Worm (Caenorhabditis elegans): ENCODE measurements around the gene asp-2.

The asp-2 gene

DNA sequence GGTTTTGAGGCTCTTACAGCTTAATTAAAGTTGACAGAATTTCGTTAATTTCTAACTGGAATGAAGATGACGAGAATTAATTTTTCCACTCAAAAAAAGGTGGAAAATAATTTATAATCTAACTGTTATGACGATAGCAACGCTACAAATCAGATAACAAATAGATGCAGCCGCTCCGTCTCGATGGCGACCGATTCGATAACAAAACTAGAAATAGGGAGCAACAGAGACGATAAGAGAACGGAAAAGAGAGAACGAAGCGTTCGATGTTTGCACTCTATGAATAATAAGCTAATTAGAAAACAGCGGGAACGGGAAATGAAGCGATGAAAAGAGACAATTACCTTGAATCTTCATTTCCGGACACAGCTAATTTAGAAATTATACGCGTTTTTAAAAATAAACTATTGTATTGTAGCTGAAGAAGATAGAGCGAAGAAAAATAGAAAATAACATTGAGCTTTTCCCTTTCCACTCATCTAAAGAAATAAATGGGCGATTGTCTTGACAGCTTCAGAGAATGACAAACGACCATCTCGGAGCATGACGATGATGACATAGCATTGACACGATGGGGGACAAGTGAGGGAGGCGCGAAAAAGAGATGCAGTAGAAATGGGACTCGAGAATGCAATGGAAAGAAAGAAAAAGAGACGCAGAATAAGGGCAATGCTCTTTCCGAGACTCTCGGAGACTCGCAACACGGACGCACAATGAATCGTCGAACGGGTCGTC lies 15.9 kb downstream of the asp-2 start:
- TF ChIP-seq med-1 (GFP tag; optimal IDR thresholded peaks at IDR 0.05; ENCODE audit: insufficient read depth): no peak

DNA sequence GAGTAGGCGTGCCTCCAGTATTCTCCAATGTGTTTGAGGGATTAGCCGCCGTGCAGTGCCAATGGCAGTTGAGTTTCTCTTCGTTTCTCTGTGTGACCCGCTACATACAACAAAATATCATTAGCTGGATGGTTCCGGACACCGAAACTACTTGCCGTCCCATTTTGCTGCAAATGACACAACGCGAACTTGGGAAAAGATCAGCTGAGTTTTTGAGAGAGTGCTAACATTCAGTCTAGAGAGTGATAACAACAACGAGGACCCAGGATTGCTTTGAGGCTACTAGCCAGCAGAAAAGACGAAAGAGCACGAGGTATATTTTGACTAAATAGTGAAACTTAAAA lies 16.5 kb downstream of the asp-2 start:
- no peak for TF ChIP-seq tab-1 (GFP tag; IDR thresholded peaks at IDR 0.05)
- no peak for TF ChIP-seq cog-1 (tag; optimal IDR thresholded peaks at IDR 0.05)
- TF ChIP-seq flt-1 (GFP tag; IDR thresholded peaks at IDR 0.05): no peak
- TF ChIP-seq ztf-23 (GFP tag; IDR thresholded peaks at IDR 0.05): no peak
- TF ChIP-seq med-1 (GFP tag; optimal IDR thresholded peaks at IDR 0.05; ENCODE audit: insufficient read depth): no peak
- no peak for TF ChIP-seq ztf-29 (GFP tag; IDR thresholded peaks at IDR 0.05)
- no peak for TF ChIP-seq klf-2 (GFP tag; conservative IDR thresholded peaks at IDR 0.05)
- TF ChIP-seq T22C8.4 (GFP tag; IDR thresholded peaks at IDR 0.05): no peak
- no peak for TF ChIP-seq ref-1 (GFP tag; conservative IDR thresholded peaks at IDR 0.05)

DNA sequence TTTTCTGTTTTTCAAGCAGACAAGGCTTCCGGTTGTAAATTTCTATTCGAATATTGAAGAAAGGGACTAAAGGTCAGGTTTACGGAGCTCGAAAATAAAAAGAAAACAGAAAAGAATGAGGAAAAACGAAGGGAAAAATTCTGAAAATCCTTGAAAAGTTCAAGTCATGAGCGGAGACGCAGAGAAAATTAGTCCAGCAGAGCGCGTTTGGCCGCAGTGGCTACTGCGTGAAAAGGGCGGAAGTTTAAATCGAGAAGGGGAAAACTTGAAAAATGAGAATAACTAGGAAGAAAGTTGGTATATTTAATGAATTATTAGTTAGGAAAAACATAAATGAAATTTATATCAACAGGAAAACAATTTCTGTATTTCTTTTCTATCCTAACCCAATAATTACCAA lies 17.6 kb downstream of the asp-2 start:
- TF ChIP-seq cog-1 (tag; optimal IDR thresholded peaks at IDR 0.05) (no peak), ref-1 (GFP tag; conservative IDR thresholded peaks at IDR 0.05) (no peak), ztf-23 (GFP tag; IDR thresholded peaks at IDR 0.05) (no peak), flt-1 (GFP tag; IDR thresholded peaks at IDR 0.05) (no peak), ztf-29 (GFP tag; IDR thresholded peaks at IDR 0.05) (no peak), med-1 (GFP tag; optimal IDR thresholded peaks at IDR 0.05; ENCODE audit: insufficient read depth) (no peak), klf-2 (GFP tag; conservative IDR thresholded peaks at IDR 0.05) (no peak), tab-1 (GFP tag; IDR thresholded peaks at IDR 0.05) (no peak), T22C8.4 (GFP tag; IDR thresholded peaks at IDR 0.05) (no peak)

ce11 chrV:9221566-9221965 lies 18.7 kb downstream of the asp-2 start, which contains the start of gene grd-6:
Gene grd-6 (plus strand): TSS chrV:9221866.
- TF ChIP-seq tab-1 (GFP tag; IDR thresholded peaks at IDR 0.05) (no peak), flt-1 (GFP tag; IDR thresholded peaks at IDR 0.05) (no peak), ref-1 (GFP tag; conservative IDR thresholded peaks at IDR 0.05) (no peak), cog-1 (tag; optimal IDR thresholded peaks at IDR 0.05) (no peak), ztf-23 (GFP tag; IDR thresholded peaks at IDR 0.05) (no peak)

DNA sequence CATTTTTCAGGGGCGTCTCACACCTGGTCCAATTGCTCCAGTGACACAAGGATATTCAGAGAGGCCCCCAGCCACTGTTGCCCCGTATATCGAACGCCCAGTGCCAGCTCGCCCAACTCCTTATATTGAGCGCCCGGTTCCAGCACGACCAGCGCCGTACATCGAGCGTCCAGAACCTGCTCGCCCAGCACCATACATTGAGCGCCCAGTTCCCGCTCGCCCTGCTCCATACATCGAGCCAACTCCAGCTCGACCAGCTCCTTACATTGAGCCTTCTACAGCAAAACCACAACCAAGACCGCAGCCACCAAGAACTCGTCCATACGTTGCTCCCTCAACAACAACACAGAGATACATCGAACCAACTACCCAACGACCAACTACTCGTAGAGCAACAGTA lies 19.9 kb downstream of the asp-2 start:
- TF ChIP-seq ztf-29 (GFP tag; IDR thresholded peaks at IDR 0.05) (no peak), ztf-23 (GFP tag; IDR thresholded peaks at IDR 0.05) (no peak), cog-1 (tag; optimal IDR thresholded peaks at IDR 0.05) (no peak), klf-2 (GFP tag; conservative IDR thresholded peaks at IDR 0.05) (no peak), ref-1 (GFP tag; conservative IDR thresholded peaks at IDR 0.05) (no peak), tab-1 (GFP tag; IDR thresholded peaks at IDR 0.05) (no peak), flt-1 (GFP tag; IDR thresholded peaks at IDR 0.05) (no peak), T22C8.4 (GFP tag; IDR thresholded peaks at IDR 0.05) (no peak), med-1 (GFP tag; optimal IDR thresholded peaks at IDR 0.05; ENCODE audit: insufficient read depth) (no peak)

ce11 chrV:9224377-9224776 lies 21.5 kb downstream of the asp-2 start:
- TF ChIP-seq klf-2 (GFP tag; conservative IDR thresholded peaks at IDR 0.05) (no peak), T22C8.4 (GFP tag; IDR thresholded peaks at IDR 0.05) (no peak), tab-1 (GFP tag; IDR thresholded peaks at IDR 0.05) (no peak), ref-1 (GFP tag; conservative IDR thresholded peaks at IDR 0.05) (no peak), cog-1 (tag; optimal IDR thresholded peaks at IDR 0.05) (no peak), med-1 (GFP tag; optimal IDR thresholded peaks at IDR 0.05; ENCODE audit: insufficient read depth) (no peak), ztf-23 (GFP tag; IDR thresholded peaks at IDR 0.05) (no peak), ztf-29 (GFP tag; IDR thresholded peaks at IDR 0.05) (no peak), flt-1 (GFP tag; IDR thresholded peaks at IDR 0.05) (no peak)

DNA sequence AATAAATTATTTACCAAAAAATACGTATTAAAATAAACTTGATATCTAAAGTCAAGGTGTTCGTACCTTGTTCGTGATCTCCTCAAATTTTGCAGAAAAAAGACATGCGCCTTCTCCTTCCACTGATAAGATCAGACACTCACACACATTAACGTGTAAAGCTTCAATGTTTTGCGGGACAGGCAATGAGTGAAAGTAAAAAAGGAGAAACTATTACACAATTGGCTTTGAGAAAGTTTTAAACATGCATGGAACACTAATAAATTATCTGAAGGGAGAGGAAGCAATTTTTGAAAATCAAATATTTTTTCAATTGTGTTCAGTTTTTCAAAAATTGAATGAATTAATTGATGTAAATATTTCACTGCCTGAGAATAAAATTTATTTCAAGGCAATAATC lies 22.1 kb downstream of the asp-2 start:
- no peak for TF ChIP-seq ztf-23 (GFP tag; IDR thresholded peaks at IDR 0.05)
- no peak for TF ChIP-seq ref-1 (GFP tag; conservative IDR thresholded peaks at IDR 0.05)
- no peak for TF ChIP-seq tab-1 (GFP tag; IDR thresholded peaks at IDR 0.05)
- no peak for TF ChIP-seq klf-2 (GFP tag; conservative IDR thresholded peaks at IDR 0.05)
- TF ChIP-seq ztf-29 (GFP tag; IDR thresholded peaks at IDR 0.05): no peak
- no peak for TF ChIP-seq T22C8.4 (GFP tag; IDR thresholded peaks at IDR 0.05)
- no peak for TF ChIP-seq flt-1 (GFP tag; IDR thresholded peaks at IDR 0.05)
- no peak for TF ChIP-seq med-1 (GFP tag; optimal IDR thresholded peaks at IDR 0.05; ENCODE audit: insufficient read depth)
- TF ChIP-seq cog-1 (tag; optimal IDR thresholded peaks at IDR 0.05): no peak

- TF ChIP-seq med-1 (GFP tag; optimal IDR thresholded peaks at IDR 0.05; ENCODE audit: insufficient read depth) (no peak), flt-1 (GFP tag; IDR thresholded peaks at IDR 0.05) (no peak), ztf-23 (GFP tag; IDR thresholded peaks at IDR 0.05) (no peak), ref-1 (GFP tag; conservative IDR thresholded peaks at IDR 0.05) (no peak), ztf-29 (GFP tag; IDR thresholded peaks at IDR 0.05) (no peak), klf-2 (GFP tag; conservative IDR thresholded peaks at IDR 0.05) (no peak), tab-1 (GFP tag; IDR thresholded peaks at IDR 0.05) (no peak), cog-1 (tag; optimal IDR thresholded peaks at IDR 0.05) (no peak), T22C8.4 (GFP tag; IDR thresholded peaks at IDR 0.05) (no peak)
Observed at ce11 chrV:9225675-9226144, 22.8 kb downstream of the asp-2 start, which contains the start of gene F07C3.2. Gene F07C3.2 (plus strand): TSS chrV:9226094.

DNA sequence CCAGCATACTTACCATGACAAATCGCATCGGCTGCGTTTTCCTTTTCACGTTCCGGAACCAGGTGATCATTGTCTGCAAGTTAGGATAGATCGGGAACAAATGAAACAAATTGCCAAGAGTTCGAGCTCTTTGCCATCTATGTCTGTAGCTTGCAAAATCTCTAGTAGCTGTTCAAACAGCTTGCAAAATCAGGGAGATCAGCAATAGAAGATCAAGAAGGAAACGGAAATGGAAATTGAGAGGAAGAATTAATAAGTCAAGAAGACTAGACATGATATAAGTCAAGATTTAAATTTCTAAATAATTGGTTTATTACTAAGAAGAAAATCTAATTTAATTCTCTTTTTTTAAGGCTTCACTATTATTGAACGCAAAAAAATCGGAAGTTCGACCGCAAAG lies 29.4 kb downstream of the asp-2 start, which contains the start of gene F07C3.3:
TSS of gene F07C3.3 (minus strand) at position 101 of the 400 bp plus-strand sequence.
- no peak for TF ChIP-seq ref-1 (GFP tag; conservative IDR thresholded peaks at IDR 0.05)

Data from whole organism, midembryonic.